Fruit fly (Drosophila melanogaster) whole organism, embryonic: ENCODE data around the gene ea.
A peak's percentile ranks its signal among the peaks of the same experiment; 100 is the strongest.

Source experiments
- Asciz ChIP-seq: fragments of 200-800 bp; sonication (Bioruptor generic); optimal IDR thresholded peaks from 2 replicates; lab custom pipeline; 2017; ENCODE audit warnings: missing biosample characterization, mild to moderate bottlenecking, missing genetic modification characterization, missing genetic modification reagents
- B-H2 ChIP-seq: fragments of 200-800 bp; sonication (Bioruptor generic); optimal IDR thresholded peaks from 2 replicates; lab custom pipeline; 2018; ENCODE audit warnings: missing biosample characterization, mild to moderate bottlenecking, missing genetic modification characterization
- CG10565 ChIP-seq: fragments of 200-800 bp; sonication (Bioruptor generic); optimal IDR thresholded peaks from 3 replicates; lab custom pipeline; 2016; ENCODE audit warnings: missing biosample characterization, mild to moderate bottlenecking, missing genetic modification characterization
- CG12744 ChIP-seq: fragments of 200-800 bp; sonication (Bioruptor generic); optimal IDR thresholded peaks from 2 replicates; lab custom pipeline; 2016; ENCODE audit warnings: missing biosample characterization, missing genetic modification characterization
- CG15514 ChIP-seq: fragments of 200-800 bp; sonication (Bioruptor generic); optimal IDR thresholded peaks from 3 replicates; lab custom pipeline; 2017; ENCODE audit warnings: missing biosample characterization, missing genetic modification characterization, mild to moderate bottlenecking, moderate library complexity, missing genetic modification reagents
- CG15601 ChIP-seq: fragments of 200-800 bp; sonication (Bioruptor generic); optimal IDR thresholded peaks from 3 replicates; lab custom pipeline; 2019; ENCODE audit warnings: missing biosample characterization, mild to moderate bottlenecking, missing genetic modification characterization, moderate library complexity
- CG1603 ChIP-seq: fragments of 200-800 bp; sonication (Bioruptor generic); optimal IDR thresholded peaks from 2 replicates; lab custom pipeline; 2019; ENCODE audit warnings: missing biosample characterization, mild to moderate bottlenecking, missing genetic modification characterization, moderate library complexity
- CG16779 ChIP-seq: fragments of 200-800 bp; sonication (Bioruptor generic); IDR thresholded peaks from 2 replicates; pipeline ENCODE4 v1.3.6; 2022; ENCODE audit warnings: missing biosample characterization, missing genetic modification characterization
- CG17385 ChIP-seq: fragments of 200-800 bp; sonication (Bioruptor generic); optimal IDR thresholded peaks from 3 replicates; lab custom pipeline; 2018; ENCODE audit warnings: missing biosample characterization, mild to moderate bottlenecking, missing genetic modification characterization
- CG17568 ChIP-seq: fragments of 200-800 bp; sonication (Bioruptor generic); optimal IDR thresholded peaks from 2 replicates; lab custom pipeline; 2018; ENCODE audit warnings: missing biosample characterization, mild to moderate bottlenecking, missing genetic modification characterization, moderate library complexity
- CG18262 ChIP-seq: fragments of 200-800 bp; optimal IDR thresholded peaks from 3 replicates; lab custom pipeline; 2019; ENCODE audit warnings: missing biosample characterization, mild to moderate bottlenecking, missing genetic modification characterization, moderate library complexity
- CG2712 ChIP-seq: fragments of 200-800 bp; optimal IDR thresholded peaks from 3 replicates; lab custom pipeline; 2019; ENCODE audit warnings: missing biosample characterization, mild to moderate bottlenecking, missing genetic modification characterization, moderate library complexity
- CG3065 ChIP-seq: fragments of 200-800 bp; sonication (Bioruptor generic); optimal IDR thresholded peaks from 2 replicates; lab custom pipeline; 2016; ENCODE audit warnings: missing biosample characterization, missing genetic modification characterization
- CG3726 ChIP-seq: fragments of 200-800 bp; sonication (Bioruptor generic); IDR thresholded peaks from 3 replicates; pipeline ENCODE4, ENCODE4 v1.3.6; 2022; ENCODE audit warnings: missing biosample characterization, missing genetic modification characterization
- CG3838 ChIP-seq: fragments of 200-800 bp; sonication (Bioruptor generic); optimal IDR thresholded peaks from 3 replicates; lab custom pipeline; 2016; ENCODE audit warnings: missing biosample characterization, missing genetic modification characterization
- CG4820 ChIP-seq: fragments of 200-800 bp; sonication (Bioruptor generic); optimal IDR thresholded peaks from 3 replicates; lab custom pipeline; 2016; ENCODE audit warnings: missing biosample characterization, missing genetic modification characterization
- CG7357 ChIP-seq: fragments of 200-800 bp; sonication (Bioruptor generic); IDR thresholded peaks from 3 replicates; pipeline ENCODE4 v1.3.6; 2022; ENCODE audit warnings: missing biosample characterization, missing genetic modification characterization
- CG8388 ChIP-seq: fragments of 200-800 bp; sonication (Bioruptor generic); optimal IDR thresholded peaks from 2 replicates; lab custom pipeline; 2019; ENCODE audit warnings: missing biosample characterization, mild to moderate bottlenecking, missing genetic modification characterization, moderate library complexity
- CkIIα-i1 ChIP-seq: fragments of 200-800 bp; sonication (Bioruptor generic); IDR thresholded peaks from 2 replicates; pipeline ENCODE4 v1.3.6; 2022; ENCODE audit warnings: missing biosample characterization, missing genetic modification characterization
- E2f1 ChIP-seq: fragments of 200-800 bp; sonication (Bioruptor generic); IDR thresholded peaks from 2 replicates; pipeline ENCODE4 v1.3.6; 2022; ENCODE audit warnings: missing biosample characterization, missing genetic modification characterization
- Ets97D ChIP-seq: fragments of 200-800 bp; sonication (Bioruptor generic); optimal IDR thresholded peaks from 3 replicates; lab custom pipeline; 2016; ENCODE audit warnings: missing biosample characterization, missing genetic modification characterization
- Hmx ChIP-seq: fragments of 200-800 bp; sonication (Bioruptor generic); optimal IDR thresholded peaks from 2 replicates; lab custom pipeline; 2016; ENCODE audit warnings: missing biosample characterization, missing genetic modification characterization
- Hr3 ChIP-seq: fragments of 200-800 bp; sonication (Bioruptor generic); optimal IDR thresholded peaks from 3 replicates; lab custom pipeline; 2016; ENCODE audit warnings: missing biosample characterization, missing genetic modification characterization
- Hr78 ChIP-seq, 2 experiments: fragments of 200-800 bp in 1 of 2; fragments of >200 bp in 1 of 2; sonication (Bioruptor generic) in 1 of 2; optimal IDR thresholded peaks; 2 replicates each; lab custom pipeline; 2017 to 2019; ENCODE audit warnings: missing biosample characterization in 2 of 2, missing genetic modification characterization in 2 of 2, mild to moderate bottlenecking in 1 of 2, moderate library complexity in 1 of 2
- Lpt ChIP-seq: fragments of >200 bp; optimal IDR thresholded peaks from 2 replicates; lab custom pipeline; 2018; ENCODE audit warnings: missing biosample characterization, missing genetic modification characterization
- Mad ChIP-seq: fragments of 200-800 bp; sonication (Bioruptor generic); optimal IDR thresholded peaks from 2 replicates; lab custom pipeline; 2016; ENCODE audit warnings: missing biosample characterization, missing genetic modification characterization
- Med ChIP-seq: fragments of 200-800 bp; sonication (Bioruptor generic); peaks from one replicate; lab custom pipeline; 2016; ENCODE audit warnings: missing biosample characterization, missing genetic modification characterization, mild to moderate bottlenecking, inconsistent platforms, moderate library complexity
- NFAT ChIP-seq: fragments of 200-800 bp; sonication (Bioruptor generic); IDR thresholded peaks from 2 replicates; pipeline ENCODE4 v1.3.6; 2022; ENCODE audit warnings: missing biosample characterization, missing genetic modification characterization
- Nf-YB ChIP-seq: fragments of 200-800 bp; sonication (Bioruptor generic); optimal IDR thresholded peaks from 3 replicates; lab custom pipeline; 2019; ENCODE audit warnings: missing biosample characterization, mild to moderate bottlenecking, missing genetic modification characterization, moderate library complexity
- Sox100B ChIP-seq: fragments of 200-800 bp; sonication (Bioruptor generic); optimal IDR thresholded peaks from 3 replicates; lab custom pipeline; 2018; ENCODE audit warnings: missing biosample characterization, mild to moderate bottlenecking, missing genetic modification characterization
- Sry-δ ChIP-seq: fragments of 200-800 bp; sonication (Bioruptor generic); optimal IDR thresholded peaks from 2 replicates; lab custom pipeline; 2016; ENCODE audit warnings: missing biosample characterization, missing genetic modification characterization
- YL-1 ChIP-seq: fragments of 200-800 bp; sonication (Bioruptor generic); optimal IDR thresholded peaks from 3 replicates; lab custom pipeline; 2017; ENCODE audit warnings: missing biosample characterization, mild to moderate bottlenecking, missing genetic modification characterization
- az2 ChIP-seq: fragments of 200-800 bp; sonication (Bioruptor generic); optimal IDR thresholded peaks from 3 replicates; lab custom pipeline; 2016; ENCODE audit warnings: missing biosample characterization, missing genetic modification characterization
- chm ChIP-seq: fragments of 200-800 bp; sonication (Bioruptor generic); IDR thresholded peaks from 2 replicates; pipeline ENCODE4 v1.3.6; 2022; ENCODE audit warnings: missing biosample characterization, missing genetic modification characterization
- ci ChIP-seq: fragments of 200-800 bp; sonication (Bioruptor generic); IDR thresholded peaks from 3 replicates; pipeline ENCODE4 v1.3.6; 2022; ENCODE audit warnings: missing biosample characterization, missing genetic modification characterization
- croc ChIP-seq: fragments of 200-800 bp; sonication (Bioruptor generic); conservative IDR thresholded peaks from 3 replicates; pipeline ENCODE4 v1.3.6; 2022; ENCODE audit warnings: missing biosample characterization, missing genetic modification characterization
- dmrt11E ChIP-seq: fragments of 200-800 bp; sonication (Bioruptor generic); optimal IDR thresholded peaks from 3 replicates; lab custom pipeline; 2018; ENCODE audit warnings: missing biosample characterization, mild to moderate bottlenecking, missing genetic modification characterization, moderate library complexity
- gfzf ChIP-seq: fragments of 200-800 bp; sonication (Bioruptor generic); optimal IDR thresholded peaks from 2 replicates; lab custom pipeline; 2016; ENCODE audit warnings: missing biosample characterization, mild to moderate bottlenecking, missing genetic modification characterization, moderate library complexity
- jumu ChIP-seq: fragments of 200-800 bp; sonication (Bioruptor generic); optimal IDR thresholded peaks from 3 replicates; lab custom pipeline; 2016; ENCODE audit warnings: missing biosample characterization, missing genetic modification characterization
- lola ChIP-seq, 3 experiments: fragments of >200 bp in 2 of 3; fragments of 200-800 bp in 1 of 3; sonication (Bioruptor generic) in 1 of 3; optimal IDR thresholded peaks; 2 replicates each; lab custom pipeline; 2017 to 2019; ENCODE audit warnings: missing biosample characterization in 3 of 3, missing genetic modification characterization in 3 of 3, mild to moderate bottlenecking in 1 of 3, moderate library complexity in 1 of 3
- maf-S ChIP-seq: fragments of 200-800 bp; sonication (Bioruptor generic); optimal IDR thresholded peaks from 2 replicates; lab custom pipeline; 2016; ENCODE audit warnings: missing biosample characterization, missing genetic modification characterization
- nau ChIP-seq: fragments of 200-800 bp; sonication (Bioruptor generic); optimal IDR thresholded peaks from 3 replicates; lab custom pipeline; 2017; ENCODE audit warnings: missing biosample characterization, mild to moderate bottlenecking, missing genetic modification characterization, missing genetic modification reagents
- nerfin-1 ChIP-seq: fragments of 200-800 bp; sonication (Bioruptor generic); optimal IDR thresholded peaks from 3 replicates; lab custom pipeline; 2019; ENCODE audit warnings: missing biosample characterization, mild to moderate bottlenecking, missing genetic modification characterization, moderate library complexity
- phol ChIP-seq: fragments of 200-800 bp; sonication (Bioruptor generic); optimal IDR thresholded peaks from 3 replicates; lab custom pipeline; 2018; ENCODE audit warnings: missing biosample characterization, mild to moderate bottlenecking, missing genetic modification characterization, moderate library complexity
- salm ChIP-seq: fragments of 200-800 bp; sonication (Bioruptor generic); optimal IDR thresholded peaks from 2 replicates; lab custom pipeline; 2018; ENCODE audit warnings: missing biosample characterization, mild to moderate bottlenecking, missing genetic modification characterization
- sima ChIP-seq: fragments of 200-800 bp; sonication (Bioruptor generic); optimal IDR thresholded peaks from 2 replicates; lab custom pipeline; 2016; ENCODE audit warnings: missing biosample characterization, missing genetic modification characterization
- stwl ChIP-seq: fragments of 200-800 bp; sonication (Bioruptor generic); optimal IDR thresholded peaks from 3 replicates; lab custom pipeline; 2018; ENCODE audit warnings: missing biosample characterization, mild to moderate bottlenecking, missing genetic modification characterization, moderate library complexity
- tup ChIP-seq: fragments of 200-800 bp; sonication (Bioruptor generic); optimal IDR thresholded peaks from 2 replicates; lab custom pipeline; 2016; ENCODE audit warnings: missing biosample characterization, mild to moderate bottlenecking, missing genetic modification characterization, moderate library complexity
- zfh2 ChIP-seq: fragments of 200-800 bp; sonication (Bioruptor generic); optimal IDR thresholded peaks from 2 replicates; lab custom pipeline; 2016; ENCODE audit warnings: missing biosample characterization, missing genetic modification characterization

Gene ea

DNA sequence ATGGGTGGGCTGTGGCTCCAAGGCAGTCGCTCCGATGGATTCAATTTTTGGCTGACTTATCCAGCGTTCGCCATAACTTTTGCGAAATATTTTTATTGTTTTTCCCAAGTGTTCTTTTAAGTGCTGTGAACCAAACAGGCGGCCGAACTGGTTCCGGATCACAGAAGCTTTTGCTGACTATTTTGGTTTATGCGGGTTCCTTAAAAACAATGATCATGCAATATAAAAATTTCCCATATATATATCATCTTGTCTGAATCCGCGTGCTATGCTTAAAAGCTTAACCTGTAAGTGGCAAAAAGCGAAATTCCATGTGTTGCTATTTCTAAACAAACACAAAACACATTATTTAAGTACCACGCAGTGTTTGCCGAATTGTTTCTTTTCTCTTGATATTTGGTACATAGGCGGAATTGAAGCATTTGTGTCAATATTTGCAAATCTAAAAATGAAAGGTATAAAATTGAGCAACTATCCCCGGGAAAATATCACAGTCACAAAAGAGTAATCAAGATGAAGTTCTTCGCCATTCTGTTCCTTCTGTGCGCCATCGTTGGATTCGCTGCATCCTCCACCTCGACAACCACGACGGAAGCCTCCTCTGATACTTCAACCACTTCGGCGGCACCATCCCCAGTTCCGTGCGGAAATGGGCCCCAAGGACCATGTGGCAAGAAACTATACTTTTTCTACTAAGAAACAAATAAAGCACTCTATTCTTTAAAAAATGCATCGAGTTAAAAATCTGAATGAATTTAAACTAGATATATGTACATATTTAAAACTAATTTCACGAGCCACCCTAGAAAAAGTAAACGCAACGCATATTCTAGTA lies 8.4 kb upstream of the ea start, which contains the start of the genes CG6276 and CG44040 (continued):
- no peak for TF ChIP-seq sima (GFP tag; lab: Kevin White, UChicago)
- no peak for TF ChIP-seq CG17385
- TF ChIP-seq Nf-YB (GFP tag; lab: Kevin White, UChicago) = no peak
- TF ChIP-seq Hmx (GFP tag; lab: Kevin White, UChicago) = no peak
- TF ChIP-seq YL-1 (GFP tag; lab: Kevin White, UChicago) = peak; percentile 6
- no peak for TF ChIP-seq nau (GFP tag; lab: Kevin White, UChicago)
- no peak for TF ChIP-seq Lpt (GFP tag; lab: Kevin White, UChicago)
- TF ChIP-seq CG17568 (GFP tag; lab: Kevin White, UChicago) = no peak
- TF ChIP-seq nerfin-1 = no peak
- peak in 1 of 3 experiments; percentile 19 for TF ChIP-seq lola (GFP tag; optimal IDR thresholded peaks at IDR 0.05; lab: Kevin White, UChicago)
- TF ChIP-seq CG15601 (tag; lab: Kevin White, UChicago) = peak; percentile 10
- no peak for TF ChIP-seq croc (GFP tag; lab: Robert Waterston, UW)
- peak; percentile 40 for TF ChIP-seq stwl
- TF ChIP-seq jumu (GFP tag; lab: Kevin White, UChicago) = no peak
- TF ChIP-seq CG3726 (GFP tag; lab: Robert Waterston, UW) = no peak
- no peak for TF ChIP-seq tup (GFP tag; lab: Kevin White, UChicago)
- TF ChIP-seq CG4820 = peak; percentile 99
- no peak for TF ChIP-seq CkIIα-i1
- no peak for TF ChIP-seq CG16779
- TF ChIP-seq Hr3 (GFP tag; lab: Kevin White, UChicago) = peak; percentile 36
- peak; percentile 42 for TF ChIP-seq phol (tag; lab: Kevin White, UChicago)
- no peak for TF ChIP-seq maf-S (GFP tag; lab: Kevin White, UChicago)
- TF ChIP-seq Hr78 (GFP tag; optimal IDR thresholded peaks at IDR 0.05; lab: Kevin White, UChicago) = no peak
- TF ChIP-seq E2f1 (GFP tag; lab: Robert Waterston, UW) = 0 out of 2 replicates have a peak, but pooled peaks have one; percentile 32
- peak; percentile 15 for TF ChIP-seq Sry-δ (GFP tag; lab: Kevin White, UChicago)
- no peak for TF ChIP-seq CG3838
- TF ChIP-seq CG10565 (GFP tag; lab: Kevin White, UChicago) = no peak
- no peak for TF ChIP-seq CG7357 (GFP tag; lab: Robert Waterston, UW)
- TF ChIP-seq gfzf (GFP tag; lab: Kevin White, UChicago) = no peak
- no peak for TF ChIP-seq chm (GFP tag; lab: Robert Waterston, UW)
- peak; percentile 28 for TF ChIP-seq Ets97D (GFP tag; lab: Kevin White, UChicago)
- TF ChIP-seq Sox100B (GFP tag; lab: Kevin White, UChicago) = no peak
- TF ChIP-seq CG3065 = no peak
- TF ChIP-seq zfh2 (GFP tag; lab: Kevin White, UChicago) = peak; percentile 55
- TF ChIP-seq CG1603 = peak; percentile 55
- peak; percentile 34 for TF ChIP-seq CG12744 (GFP tag; lab: Kevin White, UChicago)
- no peak for TF ChIP-seq salm (tag; lab: Kevin White, UChicago)
- TF ChIP-seq CG18262 = peak; percentile 48
- TF ChIP-seq CG8388 = peak; percentile 32
- peak; percentile 62; the same call in 2 of the 3 replicates for TF ChIP-seq ci (GFP tag; lab: Robert Waterston, UW)
- TF ChIP-seq az2 (GFP tag; lab: Kevin White, UChicago) = peak; percentile 27
- peak; percentile 45 for TF ChIP-seq B-H2 (GFP tag; lab: Kevin White, UChicago)
- peak; percentile 23 for TF ChIP-seq Asciz (GFP tag; lab: Kevin White, UChicago)
- peak; percentile 41 for TF ChIP-seq NFAT
- peak; percentile 99 for TF ChIP-seq CG15514 (GFP tag; lab: Kevin White, UChicago)
- TF ChIP-seq Med = peak; percentile 94
- TF ChIP-seq Mad (GFP tag; lab: Kevin White, UChicago) = no peak
- TF ChIP-seq CG2712 (tag; lab: Kevin White, UChicago) = peak; percentile 53
- no peak for TF ChIP-seq dmrt11E
